Fruit fly (Drosophila melanogaster): Measurements from ENCODE around the gene CG14315.
A peak's percentile ranks its signal among the peaks of the same experiment; 100 is the strongest.

The CG14315 gene

dm6 chr3R:18185385-18185784 is 26.9 kb downstream of the CG14315 start, which contains the start of the genes Arp5 and CG7208 (continued):
- peak; percentile 79 for TF ChIP-seq grau (tag; optimal IDR thresholded peaks at IDR 0.05)
- TF ChIP-seq nau (GFP tag; optimal IDR thresholded peaks at IDR 0.05), result no peak
- TF ChIP-seq CG6813 (GFP tag; optimal IDR thresholded peaks at IDR 0.05), result no peak
- peak; percentile 49 for TF ChIP-seq jumu (GFP tag; optimal IDR thresholded peaks at IDR 0.05)
- peak; percentile 70 for TF ChIP-seq mam (GFP tag; optimal IDR thresholded peaks at IDR 0.05)
- peak; percentile 70 for TF ChIP-seq dysf (GFP tag; IDR thresholded peaks at IDR 0.05)
- TF ChIP-seq Doc3 (GFP tag; IDR thresholded peaks at IDR 0.05; ENCODE audit: partially characterized antibody), result peak; percentile 37; the same call in 2 of the 3 replicates
- peak; percentile 73 for TF ChIP-seq CG4617 (GFP tag; optimal IDR thresholded peaks at IDR 0.05; ENCODE audit: borderline replicate concordance)
- TF ChIP-seq ssp (GFP tag; IDR thresholded peaks at IDR 0.05), result peak; percentile 41
- no peak for TF ChIP-seq sim (GFP tag; IDR thresholded peaks at IDR 0.05)
- TF ChIP-seq Lhr (GFP tag; optimal IDR thresholded peaks at IDR 0.05), result peak; percentile 55
- peak; percentile 36 for TF ChIP-seq Dad (GFP tag; optimal IDR thresholded peaks at IDR 0.05)
- TF ChIP-seq ttk (GFP tag; IDR thresholded peaks at IDR 0.05), result no peak
- peak; percentile 39 for TF ChIP-seq Adf1 (GFP tag; IDR thresholded peaks at IDR 0.05)
- peak; percentile 71 for TF ChIP-seq NfI (GFP tag; optimal IDR thresholded peaks at IDR 0.05)
- TF ChIP-seq CG3065 (GFP tag; optimal IDR thresholded peaks at IDR 0.05), result no peak
- peak; percentile 76 for TF ChIP-seq PHDP (tag; optimal IDR thresholded peaks at IDR 0.05)
- peak; percentile 30 for TF ChIP-seq CG7928 (GFP tag; optimal IDR thresholded peaks at IDR 0.05)
- peak; percentile 4 for TF ChIP-seq CG15696 (tag; optimal IDR thresholded peaks at IDR 0.05)
- no peak for TF ChIP-seq Jarid2 (GFP tag; optimal IDR thresholded peaks at IDR 0.05)
- no peak for TF ChIP-seq bigmax (GFP tag; optimal IDR thresholded peaks at IDR 0.05)
- peak; percentile 44 for TF ChIP-seq Aef1 (GFP tag; IDR thresholded peaks at IDR 0.05)
- TF ChIP-seq ro (GFP tag; IDR thresholded peaks at IDR 0.05), result peak; percentile 19; the same call in 1 of the 2 replicates
- peak; percentile 31 for TF ChIP-seq CG9609 (GFP tag; optimal IDR thresholded peaks at IDR 0.05)
- TF ChIP-seq Med (GFP tag), result peak; percentile 88
- no peak for TF ChIP-seq Dref (GFP tag; IDR thresholded peaks at IDR 0.05)
- TF ChIP-seq E2f2 (GFP tag; IDR thresholded peaks at IDR 0.05), result peak; percentile 60; the same call in 1 of the 2 replicates
- no peak for TF ChIP-seq CG5953 (GFP tag; IDR thresholded peaks at IDR 0.05)
- TF ChIP-seq CG5180 (GFP tag; optimal IDR thresholded peaks at IDR 0.05), result no peak
- peak; percentile 39 for TF ChIP-seq CG6683 (GFP tag; optimal IDR thresholded peaks at IDR 0.05)
- no peak for TF ChIP-seq CG7839 (tag; optimal IDR thresholded peaks at IDR 0.05)
- no peak for TF ChIP-seq corto (GFP tag; optimal IDR thresholded peaks at IDR 0.05)
- no peak for TF ChIP-seq repo (GFP tag; optimal IDR thresholded peaks at IDR 0.05)
- 0 out of 2 replicates have a peak, but pooled peaks have one; percentile 12 for TF ChIP-seq bbx (GFP tag; IDR thresholded peaks at IDR 0.05; ENCODE audit: partially characterized antibody)
- no peak for TF ChIP-seq D (optimal IDR thresholded peaks at IDR 0.05)
- no peak for TF ChIP-seq D (GFP tag; optimal IDR thresholded peaks at IDR 0.05)
- TF ChIP-seq CG18599 (GFP tag; optimal IDR thresholded peaks at IDR 0.05), result peak; percentile 82
- TF ChIP-seq tgo (GFP tag; IDR thresholded peaks at IDR 0.05), result peak; percentile 66
- TF ChIP-seq lov (optimal IDR thresholded peaks at IDR 0.05), result no peak
- no peak for TF ChIP-seq lov (GFP tag; IDR thresholded peaks at IDR 0.05)
- no peak for TF ChIP-seq dan (GFP tag; IDR thresholded peaks at IDR 0.05)
- peak; percentile 40; the same call in 1 of the 2 replicates for TF ChIP-seq CG17328 (GFP tag; IDR thresholded peaks at IDR 0.05)
- no peak for TF ChIP-seq zf30C (GFP tag; optimal IDR thresholded peaks at IDR 0.05)
- peak; percentile 48; the same call in 1 of the 2 replicates for TF ChIP-seq CG4404 (GFP tag; IDR thresholded peaks at IDR 0.05)
- TF ChIP-seq disco-r (GFP tag; optimal IDR thresholded peaks at IDR 0.05), result peak; percentile 11
- no peak for TF ChIP-seq CG14860 (GFP tag; IDR thresholded peaks at IDR 0.05; ENCODE audit: partially characterized antibody)
- peak; percentile 70 for TF ChIP-seq Camta (GFP tag; optimal IDR thresholded peaks at IDR 0.05)
- TF ChIP-seq sob (GFP tag; IDR thresholded peaks at IDR 0.05), result peak; percentile 79
- TF ChIP-seq Ptx1 (GFP tag; IDR thresholded peaks at IDR 0.05), result peak; percentile 62
- TF ChIP-seq en (GFP tag; optimal IDR thresholded peaks at IDR 0.05), result peak; percentile 0
- TF ChIP-seq ac (GFP tag; optimal IDR thresholded peaks at IDR 0.05), result no peak

Data from whole organism, embryonic.